Fruit fly (Drosophila melanogaster) whole organism, embryonic: ENCODE data around the gene CG31463.
A peak's percentile ranks its signal among the peaks of the same experiment; 100 is the strongest.

Source experiments
- CG10274 ChIP-seq: fragments of 200-800 bp; sonication (Bioruptor generic); optimal IDR thresholded peaks from 3 replicates; lab custom pipeline; 2017; ENCODE audit warnings: missing biosample characterization, mild to moderate bottlenecking, missing genetic modification characterization
- CG10321 ChIP-seq: fragments of 200-800 bp; sonication (Bioruptor generic); IDR thresholded peaks from 2 replicates; pipeline ENCODE4 v1.3.6; 2022; ENCODE audit warnings: missing biosample characterization, missing genetic modification characterization
- CG12659 ChIP-seq: fragments of 200-800 bp; sonication (Bioruptor generic); optimal IDR thresholded peaks from 3 replicates; lab custom pipeline; 2017; ENCODE audit warnings: mild to moderate bottlenecking, missing biosample characterization, missing genetic modification reagents, missing genetic modification characterization
- CG12744 ChIP-seq: fragments of 200-800 bp; sonication (Bioruptor generic); optimal IDR thresholded peaks from 2 replicates; lab custom pipeline; 2016; ENCODE audit warnings: missing biosample characterization, missing genetic modification characterization
- CG14441 ChIP-seq: fragments of 200-800 bp; sonication (Bioruptor generic); IDR thresholded peaks from 2 replicates; pipeline ENCODE4 v1.3.6; 2022; ENCODE audit warnings: missing biosample characterization, missing genetic modification characterization
- CG14860 ChIP-seq: fragments of 200-800 bp; sonication (Bioruptor generic); IDR thresholded peaks from 3 replicates; pipeline ENCODE4 v1.3.6; 2022; ENCODE audit warnings: missing biosample characterization, missing genetic modification characterization; ENCODE audit not compliant: partially characterized antibody
- CG15073 ChIP-seq: fragments of 200-800 bp; sonication (Bioruptor generic); optimal IDR thresholded peaks from 2 replicates; lab custom pipeline; 2016; ENCODE audit warnings: missing biosample characterization, missing genetic modification characterization
- CG17612 ChIP-seq: fragments of 200-800 bp; sonication (Bioruptor generic); IDR thresholded peaks from 2 replicates; pipeline ENCODE4 v1.3.6; 2022; ENCODE audit warnings: missing biosample characterization, missing genetic modification characterization
- CG18599 ChIP-seq: fragments of 200-800 bp; sonication (Bioruptor generic); optimal IDR thresholded peaks from 3 replicates; lab custom pipeline; 2017; ENCODE audit warnings: missing biosample characterization, missing genetic modification characterization, mild to moderate bottlenecking, moderate library complexity, missing genetic modification reagents
- CG2712 ChIP-seq: fragments of 200-800 bp; optimal IDR thresholded peaks from 3 replicates; lab custom pipeline; 2019; ENCODE audit warnings: missing biosample characterization, mild to moderate bottlenecking, missing genetic modification characterization, moderate library complexity
- CG2875 ChIP-seq: fragments of 200-800 bp; sonication (Bioruptor generic); optimal IDR thresholded peaks from 2 replicates; lab custom pipeline; 2017; ENCODE audit warnings: missing biosample characterization, mild to moderate bottlenecking, missing genetic modification characterization, missing genetic modification reagents
- CG33557 ChIP-seq: fragments of 200-800 bp; sonication (Bioruptor generic); optimal IDR thresholded peaks from 2 replicates; lab custom pipeline; 2019; ENCODE audit warnings: missing biosample characterization, mild to moderate bottlenecking, missing genetic modification characterization, moderate library complexity
- CG4328 ChIP-seq: fragments of 200-800 bp; sonication (Bioruptor generic); optimal IDR thresholded peaks from 3 replicates; lab custom pipeline; 2017; ENCODE audit warnings: missing biosample characterization, missing genetic modification reagents, missing genetic modification characterization
- CG4707 ChIP-seq: fragments of 200-800 bp; sonication (Bioruptor generic); optimal IDR thresholded peaks from 2 replicates; lab custom pipeline; 2018; ENCODE audit warnings: missing biosample characterization, mild to moderate bottlenecking, missing genetic modification characterization, moderate library complexity
- CG8290 ChIP-seq, 3 experiments: fragments of 200-800 bp; sonication (Bioruptor generic); optimal IDR thresholded peaks; 2 replicates each; lab custom pipeline; 2016 to 2019; ENCODE audit warnings: missing biosample characterization in 3 of 3, missing genetic modification characterization in 3 of 3, mild to moderate bottlenecking in 2 of 3, moderate library complexity in 1 of 3
- CG8478 ChIP-seq: fragments of >200 bp; optimal IDR thresholded peaks from 2 replicates; lab custom pipeline; 2018
- Camta ChIP-seq: fragments of 200-800 bp; sonication (Bioruptor generic); optimal IDR thresholded peaks from 2 replicates; lab custom pipeline; 2016; ENCODE audit warnings: missing biosample characterization, missing genetic modification characterization
- Dek ChIP-seq: fragments of 200-800 bp; sonication (Bioruptor generic); optimal IDR thresholded peaks from 3 replicates; lab custom pipeline; 2019; ENCODE audit warnings: missing biosample characterization, mild to moderate bottlenecking, missing genetic modification characterization, moderate library complexity
- Fer2 ChIP-seq: fragments of 200-800 bp; sonication (Bioruptor generic); optimal IDR thresholded peaks from 2 replicates; lab custom pipeline; 2018; ENCODE audit warnings: missing biosample characterization, mild to moderate bottlenecking, missing genetic modification characterization, moderate library complexity
- Gsc ChIP-seq: fragments of 200-800 bp; sonication (Bioruptor generic); IDR thresholded peaks from 2 replicates; pipeline ENCODE4 v1.3.6; 2022; ENCODE audit warnings: missing biosample characterization, missing genetic modification characterization
- H2.0 ChIP-seq: fragments of 200-800 bp; sonication (Bioruptor generic); IDR thresholded peaks from 2 replicates; pipeline ENCODE4 v1.3.6; 2022; ENCODE audit warnings: missing biosample characterization, missing genetic modification characterization
- Hmr ChIP-seq: fragments of 200-800 bp; sonication (Bioruptor generic); optimal IDR thresholded peaks from 3 replicates; lab custom pipeline; 2017; ENCODE audit warnings: mild to moderate bottlenecking, missing biosample characterization, missing genetic modification reagents, missing genetic modification characterization
- Hr51 ChIP-seq, 2 experiments: fragments of 200-800 bp; sonication (Bioruptor generic); optimal IDR thresholded peaks; 2 replicates in 1 of 2; 3 replicates in 1 of 2; lab custom pipeline; 2016 to 2018; ENCODE audit warnings: missing biosample characterization in 2 of 2, missing genetic modification characterization in 2 of 2, mild to moderate bottlenecking in 1 of 2, moderate library complexity in 1 of 2
- Lim3 ChIP-seq: fragments of 200-800 bp; sonication (Bioruptor generic); IDR thresholded peaks from 2 replicates; pipeline ENCODE4 v1.3.6; 2022; ENCODE audit warnings: missing biosample characterization, missing genetic modification characterization
- MESR4 ChIP-seq: fragments of 200-800 bp; sonication (Bioruptor generic); optimal IDR thresholded peaks from 2 replicates; lab custom pipeline; 2018; ENCODE audit warnings: missing biosample characterization, mild to moderate bottlenecking, missing genetic modification characterization, moderate library complexity
- Oaz ChIP-seq: fragments of 200-800 bp; sonication (Bioruptor generic); IDR thresholded peaks from 2 replicates; pipeline ENCODE4 v1.3.6; 2022; ENCODE audit warnings: missing biosample characterization, missing genetic modification characterization
- Poxn ChIP-seq: fragments of 200-800 bp; sonication (Bioruptor generic); IDR thresholded peaks from 2 replicates; pipeline ENCODE4 v1.3.6; 2022; ENCODE audit warnings: missing biosample characterization, missing genetic modification characterization
- Sry-δ ChIP-seq: fragments of 200-800 bp; sonication (Bioruptor generic); optimal IDR thresholded peaks from 2 replicates; lab custom pipeline; 2016; ENCODE audit warnings: missing biosample characterization, missing genetic modification characterization
- ash1 ChIP-seq: fragments of 200-800 bp; sonication (Bioruptor generic); optimal IDR thresholded peaks from 2 replicates; lab custom pipeline; 2018; ENCODE audit warnings: missing biosample characterization, mild to moderate bottlenecking, missing genetic modification characterization
- cad ChIP-seq: fragments of >200 bp; optimal IDR thresholded peaks from 2 replicates; lab custom pipeline; 2017; ENCODE audit warnings: missing biosample characterization, missing genetic modification characterization
- croc ChIP-seq: fragments of 200-800 bp; sonication (Bioruptor generic); conservative IDR thresholded peaks from 3 replicates; pipeline ENCODE4 v1.3.6; 2022; ENCODE audit warnings: missing biosample characterization, missing genetic modification characterization
- crol ChIP-seq: fragments of 200-800 bp; sonication (Bioruptor generic); IDR thresholded peaks from 2 replicates; pipeline ENCODE4 v1.3.6; 2022; ENCODE audit warnings: missing biosample characterization, missing genetic modification characterization
- dm ChIP-seq: fragments of 200-800 bp; sonication (Bioruptor generic); optimal IDR thresholded peaks from 3 replicates; lab custom pipeline; 2016; ENCODE audit warnings: missing biosample characterization, missing genetic modification characterization
- dmrt11E ChIP-seq: fragments of 200-800 bp; sonication (Bioruptor generic); optimal IDR thresholded peaks from 3 replicates; lab custom pipeline; 2018; ENCODE audit warnings: missing biosample characterization, mild to moderate bottlenecking, missing genetic modification characterization, moderate library complexity
- gcm ChIP-seq: fragments of 200-800 bp; sonication (Bioruptor generic); optimal IDR thresholded peaks from 2 replicates; lab custom pipeline; 2019; ENCODE audit warnings: missing biosample characterization, mild to moderate bottlenecking, missing genetic modification characterization, moderate library complexity
- gcm2 ChIP-seq: fragments of 200-800 bp; sonication (Bioruptor generic); optimal IDR thresholded peaks from 2 replicates; lab custom pipeline; 2016; ENCODE audit warnings: missing biosample characterization, missing genetic modification characterization
- gem ChIP-seq: fragments of 200-800 bp; sonication (Bioruptor generic); optimal IDR thresholded peaks from 2 replicates; lab custom pipeline; 2019; ENCODE audit warnings: missing biosample characterization, mild to moderate bottlenecking, missing genetic modification characterization, moderate library complexity
- grau ChIP-seq: fragments of 200-800 bp; optimal IDR thresholded peaks from 3 replicates; lab custom pipeline; 2019; ENCODE audit warnings: missing biosample characterization, mild to moderate bottlenecking, missing genetic modification characterization, moderate library complexity
- nerfin-1 ChIP-seq: fragments of 200-800 bp; sonication (Bioruptor generic); optimal IDR thresholded peaks from 3 replicates; lab custom pipeline; 2019; ENCODE audit warnings: missing biosample characterization, mild to moderate bottlenecking, missing genetic modification characterization, moderate library complexity
- nom ChIP-seq: fragments of 200-800 bp; sonication (Bioruptor generic); optimal IDR thresholded peaks from 2 replicates; lab custom pipeline; 2017; ENCODE audit warnings: missing biosample characterization, missing genetic modification characterization, mild to moderate bottlenecking, moderate library complexity, missing genetic modification reagents
- onecut ChIP-seq: fragments of 200-800 bp; sonication (Bioruptor generic); IDR thresholded peaks from 2 replicates; pipeline ENCODE4 v1.3.6; 2022; ENCODE audit warnings: missing biosample characterization, missing genetic modification characterization
- peb ChIP-seq: fragments of 200-800 bp; sonication (Bioruptor generic); IDR thresholded peaks from 2 replicates; pipeline ENCODE4 v1.3.6; 2022; ENCODE audit warnings: missing biosample characterization, missing genetic modification characterization
- ro ChIP-seq: fragments of 200-800 bp; sonication (Bioruptor generic); IDR thresholded peaks from 2 replicates; pipeline ENCODE4 v1.3.6; 2022; ENCODE audit warnings: missing biosample characterization, missing genetic modification characterization
- salm ChIP-seq: fragments of 200-800 bp; sonication (Bioruptor generic); optimal IDR thresholded peaks from 2 replicates; lab custom pipeline; 2018; ENCODE audit warnings: missing biosample characterization, mild to moderate bottlenecking, missing genetic modification characterization
- shn ChIP-seq: fragments of 200-800 bp; sonication (Bioruptor generic); optimal IDR thresholded peaks from 3 replicates; lab custom pipeline; 2016; ENCODE audit warnings: missing biosample characterization, missing genetic modification characterization
- sim ChIP-seq: fragments of 200-800 bp; sonication (Bioruptor generic); IDR thresholded peaks from 2 replicates; pipeline ENCODE4 v1.3.6; 2022; ENCODE audit warnings: missing biosample characterization, missing genetic modification characterization
- sob ChIP-seq: fragments of 200-800 bp; sonication (Bioruptor generic); IDR thresholded peaks from 2 replicates; pipeline ENCODE4 v1.3.6; 2022; ENCODE audit warnings: missing biosample characterization, missing genetic modification characterization
- sqz ChIP-seq: fragments of 200-800 bp; sonication (Bioruptor generic); optimal IDR thresholded peaks from 3 replicates; lab custom pipeline; 2018; ENCODE audit warnings: missing biosample characterization, mild to moderate bottlenecking, missing genetic modification characterization

Gene CG31463

DNA sequence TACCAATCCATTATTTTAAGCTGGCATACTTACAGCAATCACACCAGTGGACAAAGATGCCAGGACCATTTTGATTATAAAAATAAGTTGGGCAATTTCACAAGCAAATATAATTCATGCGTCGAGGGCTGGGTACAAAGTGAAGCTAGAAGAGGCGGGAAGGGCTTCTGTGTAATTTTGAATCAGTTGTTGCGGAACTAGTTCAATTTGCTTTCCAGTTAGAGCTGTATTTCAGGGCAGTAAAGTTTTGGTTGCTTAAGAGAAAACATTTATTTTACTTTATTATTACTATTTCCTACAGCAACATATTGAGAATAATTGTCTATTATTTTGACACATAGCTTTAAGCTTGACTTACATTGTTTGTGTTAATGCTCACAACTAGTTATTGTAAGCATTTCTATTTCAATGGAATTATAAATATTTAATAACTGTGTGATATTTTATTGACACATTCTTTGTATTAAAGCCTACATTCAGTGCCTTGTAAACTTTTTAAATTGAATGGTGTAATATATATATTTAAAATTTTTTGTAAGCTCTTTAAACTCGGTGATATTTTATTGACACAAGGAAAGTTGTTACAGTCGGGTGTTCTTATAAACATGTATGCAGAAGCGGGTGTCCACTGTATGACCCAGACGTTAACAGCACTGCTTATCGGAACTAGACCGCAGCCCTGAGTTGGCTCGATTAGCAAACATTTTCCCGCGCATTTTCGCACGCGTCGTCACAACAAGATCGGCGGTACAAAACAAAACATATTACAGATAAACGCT lies 27.6 kb upstream of the CG31463 start, which contains the start of the genes RPA1 and Mcm2 (continued):
- peak; percentile 84 for TF ChIP-seq gem (tag; lab: Kevin White, UChicago)
- TF ChIP-seq Sry-δ (GFP tag; lab: Kevin White, UChicago): no peak
- peak; percentile 78 for TF ChIP-seq CG14441 (GFP tag; lab: Robert Waterston, UW)
- TF ChIP-seq ash1 (GFP tag; lab: Kevin White, UChicago): no peak
- TF ChIP-seq MESR4 (GFP tag; lab: Kevin White, UChicago): peak; percentile 42
- peak; percentile 59 for TF ChIP-seq H2.0 (GFP tag; lab: Robert Waterston, UW)
- peak; percentile 32; the same call in 1 of the 2 replicates for TF ChIP-seq peb (GFP tag; lab: Robert Waterston, UW)
- no peak for TF ChIP-seq CG8478 (lab: Kevin White, UChicago)
- peak; percentile 83 for TF ChIP-seq CG4328 (GFP tag; lab: Kevin White, UChicago)
- TF ChIP-seq sqz: no peak
- peak; percentile 24 for TF ChIP-seq CG8290 (GFP tag; optimal IDR thresholded peaks at IDR 0.05; lab: Kevin White, UChicago)
- peak in 1 of 2 experiments; percentile 30 for TF ChIP-seq CG8290 (tag; optimal IDR thresholded peaks at IDR 0.05; lab: Kevin White, UChicago)
- TF ChIP-seq CG17612 (GFP tag; lab: Robert Waterston, UW): no peak
- no peak for TF ChIP-seq gcm2
- peak; percentile 64 for TF ChIP-seq nerfin-1
- peak; percentile 59 for TF ChIP-seq nom (GFP tag; lab: Kevin White, UChicago)
- peak; percentile 78 for TF ChIP-seq dmrt11E (tag; lab: Kevin White, UChicago)
- TF ChIP-seq CG33557: peak; percentile 76
- TF ChIP-seq Gsc (GFP tag; lab: Robert Waterston, UW): 0 out of 2 replicates have a peak, but pooled peaks have one; percentile 53
- peak; percentile 83 for TF ChIP-seq CG2712 (tag; lab: Kevin White, UChicago)
- TF ChIP-seq crol (GFP tag; lab: Robert Waterston, UW): no peak
- TF ChIP-seq Poxn: peak; percentile 54; the same call in 1 of the 2 replicates
- TF ChIP-seq cad (GFP tag; lab: Kevin White, UChicago): no peak
- peak; percentile 80 for TF ChIP-seq Hmr
- TF ChIP-seq CG15073 (GFP tag; lab: Kevin White, UChicago): peak; percentile 18
- no peak for TF ChIP-seq sim (GFP tag; lab: Robert Waterston, UW)
- TF ChIP-seq Hr51 (GFP tag; optimal IDR thresholded peaks at IDR 0.05; lab: Kevin White, UChicago): peak in 1 of 2 experiments; percentile 60
- no peak for TF ChIP-seq CG10321 (GFP tag; lab: Robert Waterston, UW)
- TF ChIP-seq CG4707 (GFP tag; lab: Kevin White, UChicago): no peak
- TF ChIP-seq CG14860 (GFP tag; lab: Robert Waterston, UW): no peak
- peak; percentile 98 for TF ChIP-seq grau (tag; lab: Kevin White, UChicago)
- TF ChIP-seq Camta (GFP tag; lab: Kevin White, UChicago): no peak
- peak; percentile 88 for TF ChIP-seq CG12659
- peak; percentile 44 for TF ChIP-seq onecut
- TF ChIP-seq croc (GFP tag; lab: Robert Waterston, UW): peak; percentile 56
- peak; percentile 6 for TF ChIP-seq CG10274 (GFP tag; lab: Kevin White, UChicago)
- peak; percentile 28 for TF ChIP-seq CG2875 (GFP tag; lab: Kevin White, UChicago)
- peak; percentile 72 for TF ChIP-seq sob
- TF ChIP-seq ro (GFP tag; lab: Robert Waterston, UW): peak; percentile 32; the same call in 1 of the 2 replicates
- TF ChIP-seq salm (tag; lab: Kevin White, UChicago): peak; percentile 38
- 0 out of 2 replicates have a peak, but pooled peaks have one; percentile 29 for TF ChIP-seq Oaz (GFP tag; lab: Robert Waterston, UW)
- TF ChIP-seq Fer2 (tag; lab: Kevin White, UChicago): peak; percentile 58
- TF ChIP-seq dm (GFP tag; lab: Kevin White, UChicago): peak; percentile 34
- peak; percentile 78 for TF ChIP-seq Dek (tag; lab: Kevin White, UChicago)
- TF ChIP-seq gcm (GFP tag; lab: Kevin White, UChicago): peak; percentile 63
- TF ChIP-seq CG18599: peak; percentile 81
- peak; percentile 34 for TF ChIP-seq shn (GFP tag; lab: Kevin White, UChicago)
- TF ChIP-seq Lim3 (GFP tag; lab: Robert Waterston, UW): no peak
- no peak for TF ChIP-seq CG12744 (GFP tag; lab: Kevin White, UChicago)
